Worm (Caenorhabditis elegans) whole organism, early embryonic: ENCODE results near the gene F56B3.4.

Experiments
- ama-1 ChIP-seq: fragments of 150-350 bp; optimal IDR thresholded peaks from 2 replicates; lab custom pipeline; 2014
- ceh-36 ChIP-seq: sonication (generic microtip); optimal IDR thresholded peaks from 2 replicates; lab custom pipeline; 2016; ENCODE audit warnings: missing genetic modification characterization, inconsistent platforms, missing compliant biosample characterization

DNA sequence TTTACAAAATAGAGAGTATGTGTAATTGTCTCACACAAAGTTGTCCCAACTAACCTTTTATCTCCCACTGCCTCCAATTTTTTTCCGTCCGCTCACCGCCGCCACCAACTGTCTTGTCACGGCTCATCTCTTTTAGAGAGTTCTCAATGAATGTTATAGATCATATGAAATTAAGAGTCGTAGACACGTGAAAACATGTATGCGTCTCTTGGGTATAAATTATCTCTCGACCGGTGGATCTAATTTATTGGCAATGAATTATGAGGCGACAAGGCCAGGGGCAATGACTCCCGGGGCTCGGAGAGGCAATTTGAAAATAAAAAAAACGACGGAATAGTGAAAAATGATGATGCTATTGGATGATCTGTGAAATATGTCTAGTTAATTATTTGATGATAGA lies 53.4 kb downstream of the F56B3.4 start:
- TF ChIP-seq ceh-36 (tag; lab: Kevin White, UChicago) (no peak), ama-1 (lab: Kevin White, UChicago) (no peak)
